Worm (Caenorhabditis elegans) whole organism, L1 larva: ENCODE measurements around the gene nhr-223.
"Not testable (repeated sequence)": the region's sequence is repeated elsewhere in the genome, so short reads cannot be mapped to it uniquely, and the experiment has no call there.

Experiments used
- ama-1 ChIP-seq: fragments of 150-350 bp; optimal IDR thresholded peaks from 2 replicates; lab custom pipeline; 2014
- fos-1 ChIP-seq: fragments of 150-350 bp; optimal IDR thresholded peaks from 2 replicates; lab custom pipeline; 2014; ENCODE audit warnings: missing biosample characterization, missing genetic modification characterization
- mdl-1 ChIP-seq, 2 experiments: fragments of 150-350 bp; optimal IDR thresholded peaks; 2 replicates each; lab custom pipeline; 2014 to 2017; ENCODE audit warnings: missing biosample characterization in 2 of 2, missing genetic modification characterization in 2 of 2, inconsistent platforms in 1 of 2
- nhr-237 ChIP-seq: fragments of 150-350 bp; optimal IDR thresholded peaks from 2 replicates; lab custom pipeline; 2014; ENCODE audit warnings: missing biosample characterization, missing genetic modification characterization
- nhr-76 ChIP-seq: sonication (generic microtip); optimal IDR thresholded peaks from 2 replicates; lab custom pipeline; 2017; ENCODE audit warnings: missing biosample characterization, missing genetic modification characterization
- swsn-7 ChIP-seq: sonication (generic microtip); optimal IDR thresholded peaks from 2 replicates; lab custom pipeline; 2016; ENCODE audit warnings: missing genetic modification characterization, missing compliant biosample characterization
- unc-30 ChIP-seq: sonication (generic microtip); optimal IDR thresholded peaks from 2 replicates; lab custom pipeline; 2017; ENCODE audit warnings: missing biosample characterization, missing genetic modification characterization

DNA sequence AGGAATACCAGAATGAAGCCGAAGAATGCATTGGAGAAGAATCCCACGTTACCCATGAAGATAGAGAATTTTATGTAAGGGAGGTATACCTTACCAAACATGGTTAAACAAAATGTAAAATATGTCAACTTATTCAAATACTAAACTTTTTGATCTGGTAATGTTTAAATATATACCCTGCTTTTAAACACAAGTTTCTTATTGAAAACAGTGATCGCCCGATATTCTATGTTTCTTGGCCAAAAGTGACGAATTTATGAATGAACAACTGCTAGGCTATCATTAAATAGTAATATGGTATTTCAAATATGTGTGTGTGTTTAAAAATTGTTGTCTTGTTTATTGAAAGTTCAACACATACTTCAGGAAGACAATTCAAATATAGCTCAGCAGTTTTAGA lies 47.8 kb upstream of the nhr-223 start, which contains the start of gene T23D5.8:
- TF ChIP-seq swsn-7 (tag; lab: Kevin White, UChicago); fos-1; ama-1 (lab: Kevin White, UChicago); nhr-76 (tag; lab: Kevin White, UChicago); nhr-237 (tag; lab: Kevin White, UChicago); unc-30 (tag; lab: Kevin White, UChicago); mdl-1 (tag; optimal IDR thresholded peaks at IDR 0.05; lab: Kevin White, UChicago): not testable (repeated sequence)
